Fruit fly (Drosophila melanogaster): ENCODE results near the gene CG2604.

The CG2604 gene

dm6 chr3R:5207277-5208114, 15.7 kb downstream of the CG2604 start (continued):
- TF ChIP-seq CG12155 (GFP tag; optimal IDR thresholded peaks at IDR 0.05) (no peak), bcd (GFP tag; optimal IDR thresholded peaks at IDR 0.05) (no peak)

dm6 chr3R:5205319-5206033, 17.7 kb downstream of the CG2604 start:
- TF ChIP-seq Lpt (GFP tag; optimal IDR thresholded peaks at IDR 0.05) (no peak), Ets65A (GFP tag) (peak; percentile 66), cwo (GFP tag; optimal IDR thresholded peaks at IDR 0.05) (no peak), Bdp1 (GFP tag; optimal IDR thresholded peaks at IDR 0.05) (no peak)

- no peak for TF ChIP-seq repo (GFP tag; optimal IDR thresholded peaks at IDR 0.05)
- TF ChIP-seq Hr78 (GFP tag; optimal IDR thresholded peaks at IDR 0.05) = peak in 1 of 2 experiments; percentile 51
- TF ChIP-seq grn (GFP tag; optimal IDR thresholded peaks at IDR 0.05) = peak; percentile 21
- TF ChIP-seq Nf-YB (GFP tag; optimal IDR thresholded peaks at IDR 0.05) = peak; percentile 24
- 0 out of 2 replicates have a peak, but pooled peaks have one; percentile 20 for TF ChIP-seq Xrp1 (GFP tag; IDR thresholded peaks at IDR 0.05)
- TF ChIP-seq lab (GFP tag; optimal IDR thresholded peaks at IDR 0.05) = peak; percentile 8
- TF ChIP-seq CG7745 (tag; optimal IDR thresholded peaks at IDR 0.05) = peak; percentile 8
- 0 out of 2 replicates have a peak, but pooled peaks have one; percentile 20 for TF ChIP-seq Awh (GFP tag; IDR thresholded peaks at IDR 0.05)
- TF ChIP-seq CG15601 (tag; optimal IDR thresholded peaks at IDR 0.05) = peak; percentile 5
- no peak for TF ChIP-seq fd64A (GFP tag; optimal IDR thresholded peaks at IDR 0.05)
- peak; percentile 79 for TF ChIP-seq sens (GFP tag)
- TF ChIP-seq chinmo (GFP tag; IDR thresholded peaks at IDR 0.05; ENCODE audit: partially characterized antibody) = 0 out of 4 replicates have a peak, but pooled peaks have one; percentile 51
- TF ChIP-seq CG18476 (GFP tag; optimal IDR thresholded peaks at IDR 0.05) = no peak
- no peak for TF ChIP-seq Ravus (GFP tag; IDR thresholded peaks at IDR 0.05)
- peak in 1 of 2 experiments; percentile 13 for TF ChIP-seq Pdp1 (GFP tag; optimal IDR thresholded peaks at IDR 0.05)
- no peak for TF ChIP-seq CG18011 (GFP tag; optimal IDR thresholded peaks at IDR 0.05)
- 0 out of 2 replicates have a peak, but pooled peaks have one; percentile 7 for TF ChIP-seq CG1024 (GFP tag; IDR thresholded peaks at IDR 0.05)
- TF ChIP-seq insv (GFP tag; optimal IDR thresholded peaks at IDR 0.05) = peak in 1 of 2 experiments; percentile 6
- TF ChIP-seq kni (GFP tag; optimal IDR thresholded peaks at IDR 0.05) = peak; percentile 17
Observed at dm6 chr3R:5203796-5204195, 19.4 kb downstream of the CG2604 start.

- no peak for TF ChIP-seq CG2678 (tag; optimal IDR thresholded peaks at IDR 0.05)
- TF ChIP-seq h (optimal IDR thresholded peaks at IDR 0.05) = no peak
- TF ChIP-seq CG10431 (GFP tag; optimal IDR thresholded peaks at IDR 0.05) = no peak
- 0 out of 3 replicates have a peak, but pooled peaks have one; percentile 16 for TF ChIP-seq CG34422 (GFP tag; IDR thresholded peaks at IDR 0.05)
- no peak for TF ChIP-seq Mes4 (GFP tag; optimal IDR thresholded peaks at IDR 0.05)
- no peak for TF ChIP-seq ara (GFP tag; IDR thresholded peaks at IDR 0.05)
- TF ChIP-seq bcd (GFP tag; optimal IDR thresholded peaks at IDR 0.05) = no peak
- TF ChIP-seq CG4424 (GFP tag; optimal IDR thresholded peaks at IDR 0.05) = no peak
- TF ChIP-seq cwo (GFP tag; optimal IDR thresholded peaks at IDR 0.05) = peak; percentile 6
- TF ChIP-seq Mad (GFP tag; optimal IDR thresholded peaks at IDR 0.05) = no peak
- no peak for TF ChIP-seq CG17186 (GFP tag; optimal IDR thresholded peaks at IDR 0.05)
- TF ChIP-seq fd3F (GFP tag; optimal IDR thresholded peaks at IDR 0.05) = no peak
- no peak for TF ChIP-seq Kr (GFP tag; optimal IDR thresholded peaks at IDR 0.05)
- no peak for TF ChIP-seq toy (GFP tag; IDR thresholded peaks at IDR 0.05)
- peak in 1 of 2 experiments; percentile 31 for TF ChIP-seq Pdp1 (GFP tag; optimal IDR thresholded peaks at IDR 0.05)
- TF ChIP-seq ranshi (GFP tag; IDR thresholded peaks at IDR 0.05) = no peak
- TF ChIP-seq eve (GFP tag; optimal IDR thresholded peaks at IDR 0.05) = peak in 1 of 2 experiments; percentile 59
- TF ChIP-seq CG13894 (tag; optimal IDR thresholded peaks at IDR 0.05) = no peak
- no peak for TF ChIP-seq croc (GFP tag; conservative IDR thresholded peaks at IDR 0.05)
- no peak for TF ChIP-seq danr (GFP tag; IDR thresholded peaks at IDR 0.05)
- TF ChIP-seq Hmr (GFP tag; optimal IDR thresholded peaks at IDR 0.05) = no peak
- no peak for TF ChIP-seq CG7357 (GFP tag; IDR thresholded peaks at IDR 0.05)
Observed at dm6 chr3R:5199581-5199980, 23.6 kb downstream of the CG2604 start.
